Comparison of ENCODE assay signal across 2 fruit fly cellular contexts in the genomic region with DNA sequence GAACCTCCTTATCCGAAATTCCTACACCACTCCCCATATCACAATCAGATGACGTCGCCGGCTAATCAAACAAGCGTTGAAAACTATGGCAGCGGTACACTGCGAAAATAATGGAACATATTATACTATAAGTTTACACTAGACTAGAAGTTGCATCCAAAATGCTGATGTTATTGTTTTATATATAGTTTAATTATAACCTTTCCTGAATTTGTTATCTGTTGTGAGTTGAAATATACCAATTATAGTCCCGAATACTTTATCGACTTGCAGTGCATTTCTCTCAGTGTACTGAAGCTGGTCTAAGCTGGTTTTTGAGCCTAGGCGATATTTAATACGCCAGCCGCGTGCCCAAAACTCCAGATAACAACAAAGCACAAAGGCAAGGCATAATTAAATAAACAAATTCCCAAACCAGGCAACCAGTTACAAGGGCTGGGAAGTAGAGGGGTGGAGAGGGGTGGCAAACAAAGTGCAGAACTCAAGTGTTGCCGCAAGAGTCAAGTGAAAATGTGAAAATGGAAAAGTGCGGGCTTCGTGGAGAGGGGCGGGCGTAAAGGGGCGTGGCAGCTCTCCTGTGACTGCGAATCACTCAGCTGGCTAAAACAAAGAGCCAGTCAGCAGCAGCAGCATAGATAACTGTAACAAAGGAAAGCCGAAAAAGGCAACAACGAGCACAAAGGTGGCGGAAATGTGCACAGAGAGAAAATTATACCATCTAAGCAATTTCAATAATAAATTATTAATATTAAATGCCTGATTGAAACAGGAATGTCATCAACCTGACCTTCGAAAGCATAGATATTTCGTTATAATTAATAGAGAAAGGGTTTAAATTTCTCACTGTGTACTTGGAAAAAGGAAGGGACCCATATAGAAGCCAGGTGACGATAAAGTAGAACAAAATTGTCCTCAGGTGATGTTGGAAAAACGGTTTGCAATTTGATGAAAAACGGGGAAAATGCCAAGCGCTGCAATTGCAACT.
TF ChIP-seq lines count a peak whose summit lies in the region.

No protein-coding gene starts in this region.

TF ChIP-seq in whole organism, embryonic, 481 proteins besides CTCF, POLR2A, EP300 and RAD21 (continued from another document and continues in another):
- TF ChIP-seq CG11093 (GFP tag; IDR thresholded peaks at IDR 0.05; lab: Robert Waterston, UW) (peak; percentile 40; the same call in 1 of the 3 replicates), Hsf (GFP tag; optimal IDR thresholded peaks at IDR 0.05; lab: Kevin White, UChicago) (peak; percentile 76), p53 (GFP tag; optimal IDR thresholded peaks at IDR 0.05; lab: Kevin White, UChicago) (no peak), CG2120 (GFP tag; optimal IDR thresholded peaks at IDR 0.05; lab: Kevin White, UChicago) (peak; percentile 90), CG11456 (GFP tag; IDR thresholded peaks at IDR 0.05; lab: Robert Waterston, UW) (peak; percentile 78), BtbVII (GFP tag; optimal IDR thresholded peaks at IDR 0.05; lab: Kevin White, UChicago) (peak; percentile 82), H2.0 (GFP tag; IDR thresholded peaks at IDR 0.05; lab: Robert Waterston, UW) (peak; percentile 67), tup (GFP tag; optimal IDR thresholded peaks at IDR 0.05; lab: Kevin White, UChicago) (peak; percentile 25), CG6175 (GFP tag; IDR thresholded peaks at IDR 0.05; lab: Robert Waterston, UW) (peak; percentile 63; the same call in 2 of the 3 replicates), ERR (GFP tag; optimal IDR thresholded peaks at IDR 0.05; lab: Kevin White, UChicago) (peak; percentile 39), Hr3 (GFP tag; optimal IDR thresholded peaks at IDR 0.05; lab: Kevin White, UChicago) (peak; percentile 59), wek (GFP tag; optimal IDR thresholded peaks at IDR 0.05; lab: Kevin White, UChicago) (peak; percentile 16), Antp (GFP tag; optimal IDR thresholded peaks at IDR 0.05; lab: Kevin White, UChicago) (peak; percentile 47), ftz-f1 (GFP tag; optimal IDR thresholded peaks at IDR 0.05; lab: Kevin White, UChicago) (peak; percentile 4), NfI (GFP tag; optimal IDR thresholded peaks at IDR 0.05; lab: Kevin White, UChicago) (peak; percentile 80), mld (GFP tag; IDR thresholded peaks at IDR 0.05; lab: Robert Waterston, UW; ENCODE audit: partially characterized antibody) (no peak), ssp (GFP tag; IDR thresholded peaks at IDR 0.05; lab: Robert Waterston, UW) (peak; percentile 50), CG2889 (GFP tag; IDR thresholded peaks at IDR 0.05; lab: Robert Waterston, UW) (peak; percentile 65; the same call in 1 of the 3 replicates), pb (GFP tag; optimal IDR thresholded peaks at IDR 0.05; lab: Kevin White, UChicago) (peak; percentile 24), inv (GFP tag; IDR thresholded peaks at IDR 0.05; lab: Robert Waterston, UW; ENCODE audit: partially characterized antibody) (no peak), lab (GFP tag; optimal IDR thresholded peaks at IDR 0.05; lab: Kevin White, UChicago) (peak; percentile 93), ara (GFP tag; IDR thresholded peaks at IDR 0.05; lab: Robert Waterston, UW) (peak; percentile 75), CG14667 (GFP tag; IDR thresholded peaks at IDR 0.05; lab: Robert Waterston, UW) (peak; percentile 50), Dip3 (GFP tag; optimal IDR thresholded peaks at IDR 0.05; lab: Kevin White, UChicago) (peak; percentile 81), CG12071 (GFP tag; optimal IDR thresholded peaks at IDR 0.05; lab: Kevin White, UChicago) (peak; percentile 84), row (GFP tag; IDR thresholded peaks at IDR 0.05; lab: Robert Waterston, UW) (peak; percentile 85), CG1647 (GFP tag; optimal IDR thresholded peaks at IDR 0.05; lab: Kevin White, UChicago) (peak; percentile 64), jigr1 (GFP tag; IDR thresholded peaks at IDR 0.05; lab: Robert Waterston, UW) (peak; percentile 38; the same call in 1 of the 3 replicates), CG4820 (GFP tag; optimal IDR thresholded peaks at IDR 0.05; lab: Kevin White, UChicago) (peak; percentile 66), CG9817 (tag; optimal IDR thresholded peaks at IDR 0.05; lab: Kevin White, UChicago) (peak; percentile 77), aop (GFP tag; IDR thresholded peaks at IDR 0.05; lab: Robert Waterston, UW) (0 out of 2 replicates have a peak, but pooled peaks have one; percentile 33), CG1233 (GFP tag; optimal IDR thresholded peaks at IDR 0.05; lab: Kevin White, UChicago) (peak; percentile 66), lbe (GFP tag; optimal IDR thresholded peaks at IDR 0.05; lab: Kevin White, UChicago) (no peak), odd (GFP tag; optimal IDR thresholded peaks at IDR 0.05; lab: Kevin White, UChicago) (peak; percentile 61), CG2202 (tag; optimal IDR thresholded peaks at IDR 0.05; lab: Kevin White, UChicago) (no peak), croc (GFP tag; conservative IDR thresholded peaks at IDR 0.05; lab: Robert Waterston, UW) (peak; percentile 50), mam (GFP tag; optimal IDR thresholded peaks at IDR 0.05; lab: Kevin White, UChicago) (peak; percentile 83), CG7556 (GFP tag; optimal IDR thresholded peaks at IDR 0.05; lab: Kevin White, UChicago) (peak; percentile 79), cas (GFP tag; IDR thresholded peaks at IDR 0.05; lab: Robert Waterston, UW) (0 out of 2 replicates have a peak, but pooled peaks have one; percentile 24), hkb (optimal IDR thresholded peaks at IDR 0.05; lab: Kevin White, UChicago) (no peak), hkb (GFP tag; IDR thresholded peaks at IDR 0.05; lab: Robert Waterston, UW) (peak; percentile 70), Scr (GFP tag; IDR thresholded peaks at IDR 0.05; lab: Robert Waterston, UW; ENCODE audit: partially characterized antibody) (no peak), maf-S (GFP tag; optimal IDR thresholded peaks at IDR 0.05; lab: Kevin White, UChicago) (peak; percentile 30), CG31388 (GFP tag; optimal IDR thresholded peaks at IDR 0.05; lab: Kevin White, UChicago) (peak; percentile 37), CG18476 (GFP tag; optimal IDR thresholded peaks at IDR 0.05; lab: Kevin White, UChicago) (peak; percentile 76), CG13424 (tag; optimal IDR thresholded peaks at IDR 0.05; lab: Kevin White, UChicago) (peak; percentile 87), CG14441 (GFP tag; IDR thresholded peaks at IDR 0.05; lab: Robert Waterston, UW) (peak; percentile 81), CG4707 (GFP tag; optimal IDR thresholded peaks at IDR 0.05; lab: Kevin White, UChicago) (peak; percentile 55), CG15479 (GFP tag; optimal IDR thresholded peaks at IDR 0.05; lab: Kevin White, UChicago) (no peak), CG34224 (GFP tag; IDR thresholded peaks at IDR 0.05; lab: Robert Waterston, UW; ENCODE audit: partially characterized antibody) (no peak), CG6254 (GFP tag; optimal IDR thresholded peaks at IDR 0.05; lab: Kevin White, UChicago) (peak; percentile 66), CG3838 (GFP tag; optimal IDR thresholded peaks at IDR 0.05; lab: Kevin White, UChicago) (peak; percentile 50), CG8089 (GFP tag; optimal IDR thresholded peaks at IDR 0.05; lab: Kevin White, UChicago) (peak; percentile 34), bab2 (GFP tag; optimal IDR thresholded peaks at IDR 0.05; lab: Kevin White, UChicago) (peak; percentile 60), fd96Cb (tag; optimal IDR thresholded peaks at IDR 0.05; lab: Kevin White, UChicago) (peak; percentile 83), Hey (tag; optimal IDR thresholded peaks at IDR 0.05; lab: Kevin White, UChicago) (peak; percentile 3), hb (GFP tag; IDR thresholded peaks at IDR 0.05; lab: Robert Waterston, UW; ENCODE audit: partially characterized antibody) (no peak)

TF ChIP-seq in whole organism, prepupa, 60 proteins besides CTCF, POLR2A, EP300 and RAD21 (continued from another document):
- TF ChIP-seq fd85E (GFP tag; optimal IDR thresholded peaks at IDR 0.05; lab: Kevin White, UChicago) (peak; percentile 0), dac (GFP tag; optimal IDR thresholded peaks at IDR 0.05; lab: Kevin White, UChicago) (no peak), ss (GFP tag; optimal IDR thresholded peaks at IDR 0.05; lab: Kevin White, UChicago) (peak in 1 of 2 experiments; percentile 4), vri (GFP tag; optimal IDR thresholded peaks at IDR 0.05; lab: Kevin White, UChicago) (peak; percentile 42), lz (GFP tag; optimal IDR thresholded peaks at IDR 0.05; lab: Kevin White, UChicago) (peak; percentile 64), CG3919 (GFP tag; optimal IDR thresholded peaks at IDR 0.05; lab: Kevin White, UChicago) (peak; percentile 54), CG4318 (GFP tag; optimal IDR thresholded peaks at IDR 0.05; lab: Kevin White, UChicago) (peak; percentile 43), CG8319 (GFP tag; optimal IDR thresholded peaks at IDR 0.05; lab: Kevin White, UChicago) (peak; percentile 19), fkh (GFP tag; optimal IDR thresholded peaks at IDR 0.05; lab: Kevin White, UChicago) (peak; percentile 79), Blimp-1 (GFP tag; optimal IDR thresholded peaks at IDR 0.05; lab: Kevin White, UChicago) (peak; percentile 45), Smox (GFP tag; optimal IDR thresholded peaks at IDR 0.05; lab: Kevin White, UChicago) (peak; percentile 65), CG31627 (GFP tag; optimal IDR thresholded peaks at IDR 0.05; lab: Kevin White, UChicago) (peak; percentile 71), salr (GFP tag; optimal IDR thresholded peaks at IDR 0.05; lab: Kevin White, UChicago) (no peak)
